Worm (Caenorhabditis elegans): ENCODE data around the gene col-108.

DNA sequence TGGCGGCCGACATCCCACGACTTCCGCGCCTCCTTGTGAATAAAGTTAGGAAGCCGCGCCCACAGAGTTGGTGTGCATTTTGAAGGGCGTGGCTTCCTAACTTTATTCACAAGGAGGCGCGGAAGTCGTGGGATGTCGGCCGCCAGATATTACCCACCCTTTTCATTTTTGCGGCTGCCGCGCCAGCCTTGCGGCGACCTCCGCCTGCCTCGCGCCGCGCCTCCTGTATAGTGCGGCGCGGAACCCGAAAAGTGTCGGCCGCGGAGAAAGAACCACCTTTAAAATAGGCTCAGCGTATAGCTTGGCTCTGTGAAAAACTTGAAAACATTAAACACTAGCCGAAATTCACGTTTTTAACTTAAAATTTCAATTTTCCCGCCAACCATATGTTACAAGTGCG lies 4.9 kb upstream of the col-108 start:
- TF ChIP-seq W03F9.2 (tag; optimal IDR thresholded peaks at IDR 0.05) (no peak), dao-5 (tag; optimal IDR thresholded peaks at IDR 0.05) (no peak)
